Worm (Caenorhabditis elegans) whole organism, L4 larva: ENCODE results near the gene C55A6.11.

ENCODE experiments used
- F49E8.2 ChIP-seq: sonication (generic microtip); optimal IDR thresholded peaks from 2 replicates; lab custom pipeline; 2016; ENCODE audit warnings: missing compliant biosample characterization, mild to moderate bottlenecking, missing genetic modification characterization, borderline replicate concordance
- ceh-32 ChIP-seq: sonication (generic microtip); optimal IDR thresholded peaks from 2 replicates; lab custom pipeline; 2016; ENCODE audit warnings: mild to moderate bottlenecking, missing genetic modification characterization, missing compliant biosample characterization; ENCODE audit not compliant: poor library complexity
- nhr-25 ChIP-seq: sonication (generic microtip); optimal IDR thresholded peaks from 2 replicates; lab custom pipeline; 2017; ENCODE audit warnings: missing genetic modification characterization, mild to moderate bottlenecking, missing compliant biosample characterization, antibody characterized with exemption, moderate library complexity, borderline replicate concordance; ENCODE audit not compliant: insufficient read depth
- unc-130 ChIP-seq: sonication (generic microtip); optimal IDR thresholded peaks from 2 replicates; lab custom pipeline; 2016; ENCODE audit warnings: missing genetic modification reagents, missing genetic modification characterization, missing compliant biosample characterization
- unc-39 ChIP-seq: sonication (generic microtip); optimal IDR thresholded peaks from 2 replicates; lab custom pipeline; 2017; ENCODE audit warnings: missing biosample characterization, missing genetic modification characterization
- ztf-11 ChIP-seq: fragments of 150-350 bp; optimal IDR thresholded peaks from 2 replicates; lab custom pipeline; 2014; ENCODE audit warnings: missing biosample characterization, missing genetic modification characterization

ce11 chrV:11486680-11487079 is 33.6 kb upstream of the C55A6.11 start, which contains the start of gene T11F9.10:
- TF ChIP-seq ztf-11 (no peak), nhr-25 (no peak), F49E8.2 (tag; lab: Kevin White, UChicago) (no peak), unc-130 (no peak), ceh-32 (tag; lab: Kevin White, UChicago) (no peak), unc-39 (tag; lab: Kevin White, UChicago) (no peak)
